Worm (Caenorhabditis elegans): ENCODE measurements around the gene Y69A2AR.12.

ce11 chrIV:2610409-2610808 lies 42.0 kb downstream of the Y69A2AR.12 start, which contains the start of gene Y69A2AR.32:
- TF ChIP-seq unc-130 (GFP tag; optimal IDR thresholded peaks at IDR 0.05) (no peak), unc-62 (GFP tag; optimal IDR thresholded peaks at IDR 0.05) (no peak), ama-1 (optimal IDR thresholded peaks at IDR 0.05) (no peak), ama-1 (GFP tag; optimal IDR thresholded peaks at IDR 0.05) (no peak), snpc-4 (GFP tag; optimal IDR thresholded peaks at IDR 0.05) (no peak), snpc-4 (tag; optimal IDR thresholded peaks at IDR 0.05) (no peak)
